Fruit fly (Drosophila melanogaster) whole organism, embryonic: Measurements from ENCODE around the gene RanGAP.

Experiments used
- Antp ChIP-seq: fragments of 200-800 bp; sonication (Bioruptor generic); optimal IDR thresholded peaks from 3 replicates; lab custom pipeline; 2016; ENCODE audit warnings: missing biosample characterization, missing genetic modification characterization
- CG10321 ChIP-seq: fragments of 200-800 bp; sonication (Bioruptor generic); IDR thresholded peaks from 2 replicates; pipeline ENCODE4 v1.3.6; 2022; ENCODE audit warnings: missing biosample characterization, missing genetic modification characterization
- CG10543 ChIP-seq: fragments of 200-800 bp; sonication (Bioruptor generic); optimal IDR thresholded peaks from 3 replicates; lab custom pipeline; 2017; ENCODE audit warnings: missing biosample characterization, mild to moderate bottlenecking, missing genetic modification characterization, moderate library complexity
- CG11456 ChIP-seq: fragments of 200-800 bp; sonication (Bioruptor generic); IDR thresholded peaks from 3 replicates; pipeline ENCODE4 v1.3.6; 2022; ENCODE audit warnings: missing biosample characterization, missing genetic modification characterization
- CG12104 ChIP-seq: fragments of 200-800 bp; sonication (Bioruptor generic); optimal IDR thresholded peaks from 3 replicates; lab custom pipeline; 2016; ENCODE audit warnings: missing biosample characterization, missing genetic modification characterization
- CG12942 ChIP-seq: fragments of 200-800 bp; sonication (Bioruptor generic); optimal IDR thresholded peaks from 3 replicates; lab custom pipeline; 2016; ENCODE audit warnings: missing biosample characterization, missing genetic modification characterization
- CG17361 ChIP-seq: fragments of 200-800 bp; sonication (Bioruptor generic); IDR thresholded peaks from 3 replicates; pipeline ENCODE4 v1.3.6; 2022; ENCODE audit warnings: missing biosample characterization, missing genetic modification characterization
- CG17829 ChIP-seq: fragments of 200-800 bp; optimal IDR thresholded peaks from 2 replicates; lab custom pipeline; 2019; ENCODE audit warnings: missing biosample characterization, mild to moderate bottlenecking, missing genetic modification characterization, moderate library complexity
- CG2120 ChIP-seq: fragments of 200-800 bp; sonication (Bioruptor generic); optimal IDR thresholded peaks from 3 replicates; lab custom pipeline; 2016; ENCODE audit warnings: missing biosample characterization, missing genetic modification characterization
- CG2202 ChIP-seq: fragments of 200-800 bp; sonication (Bioruptor generic); optimal IDR thresholded peaks from 2 replicates; lab custom pipeline; 2018; ENCODE audit warnings: missing biosample characterization, mild to moderate bottlenecking, missing genetic modification characterization
- CG2712 ChIP-seq: fragments of 200-800 bp; optimal IDR thresholded peaks from 3 replicates; lab custom pipeline; 2019; ENCODE audit warnings: missing biosample characterization, mild to moderate bottlenecking, missing genetic modification characterization, moderate library complexity
- CG2875 ChIP-seq: fragments of 200-800 bp; sonication (Bioruptor generic); optimal IDR thresholded peaks from 2 replicates; lab custom pipeline; 2017; ENCODE audit warnings: missing biosample characterization, mild to moderate bottlenecking, missing genetic modification characterization, missing genetic modification reagents
- CG3065 ChIP-seq: fragments of 200-800 bp; sonication (Bioruptor generic); optimal IDR thresholded peaks from 2 replicates; lab custom pipeline; 2016; ENCODE audit warnings: missing biosample characterization, missing genetic modification characterization
- CG3163 ChIP-seq: fragments of 200-800 bp; sonication (Bioruptor generic); optimal IDR thresholded peaks from 3 replicates; lab custom pipeline; 2016; ENCODE audit warnings: missing biosample characterization, missing genetic modification characterization
- CG32772 ChIP-seq: fragments of 200-800 bp; sonication (Bioruptor generic); IDR thresholded peaks from 2 replicates; pipeline ENCODE4 v1.3.6; 2022; ENCODE audit warnings: missing biosample characterization, missing genetic modification characterization
- CG43689 ChIP-seq: fragments of 200-800 bp; sonication (Bioruptor generic); IDR thresholded peaks from 2 replicates; pipeline ENCODE4 v1.3.6; 2022; ENCODE audit warnings: missing biosample characterization, missing genetic modification characterization
- CG6765 ChIP-seq: fragments of 200-800 bp; sonication (Bioruptor generic); optimal IDR thresholded peaks from 3 replicates; lab custom pipeline; 2017; ENCODE audit warnings: missing biosample characterization, mild to moderate bottlenecking, missing genetic modification characterization
- CG7357 ChIP-seq: fragments of 200-800 bp; sonication (Bioruptor generic); IDR thresholded peaks from 3 replicates; pipeline ENCODE4 v1.3.6; 2022; ENCODE audit warnings: missing biosample characterization, missing genetic modification characterization
- CG7786 ChIP-seq: fragments of 200-800 bp; sonication (Bioruptor generic); optimal IDR thresholded peaks from 2 replicates; lab custom pipeline; 2016; ENCODE audit warnings: missing biosample characterization, missing genetic modification characterization
- CG7963 ChIP-seq: fragments of 200-800 bp; sonication (Bioruptor generic); IDR thresholded peaks from 3 replicates; pipeline ENCODE4 v1.3.6; 2022; ENCODE audit warnings: missing biosample characterization, missing genetic modification characterization; ENCODE audit not compliant: partially characterized antibody
- CG8089 ChIP-seq: fragments of 200-800 bp; sonication (Bioruptor generic); optimal IDR thresholded peaks from 3 replicates; lab custom pipeline; 2016; ENCODE audit warnings: missing biosample characterization, missing genetic modification characterization
- CG8281 ChIP-seq: fragments of 200-800 bp; sonication (Bioruptor generic); optimal IDR thresholded peaks from 2 replicates; lab custom pipeline; 2018; ENCODE audit warnings: missing biosample characterization, mild to moderate bottlenecking, missing genetic modification characterization, moderate library complexity
- CG8944 ChIP-seq: fragments of 200-800 bp; sonication (Bioruptor generic); optimal IDR thresholded peaks from 3 replicates; lab custom pipeline; 2016; ENCODE audit warnings: missing biosample characterization, missing genetic modification characterization
- CG9437 ChIP-seq: fragments of 200-800 bp; sonication (Bioruptor generic); optimal IDR thresholded peaks from 2 replicates; lab custom pipeline; 2018; ENCODE audit warnings: missing biosample characterization, mild to moderate bottlenecking, missing genetic modification characterization
- CG9797 ChIP-seq: fragments of 200-800 bp; sonication (Bioruptor generic); optimal IDR thresholded peaks from 3 replicates; lab custom pipeline; 2018; ENCODE audit warnings: missing biosample characterization, mild to moderate bottlenecking, missing genetic modification characterization
- CG9817 ChIP-seq: fragments of 200-800 bp; sonication (Bioruptor generic); optimal IDR thresholded peaks from 2 replicates; lab custom pipeline; 2018; ENCODE audit warnings: missing biosample characterization, mild to moderate bottlenecking, missing genetic modification characterization, moderate library complexity
- Dref ChIP-seq: fragments of 200-800 bp; sonication (Bioruptor generic); IDR thresholded peaks from 2 replicates; pipeline ENCODE4 v1.3.6; 2022; ENCODE audit warnings: missing biosample characterization, missing genetic modification characterization
- H2.0 ChIP-seq: fragments of 200-800 bp; sonication (Bioruptor generic); IDR thresholded peaks from 2 replicates; pipeline ENCODE4 v1.3.6; 2022; ENCODE audit warnings: missing biosample characterization, missing genetic modification characterization
- Hmx ChIP-seq: fragments of 200-800 bp; sonication (Bioruptor generic); optimal IDR thresholded peaks from 2 replicates; lab custom pipeline; 2016; ENCODE audit warnings: missing biosample characterization, missing genetic modification characterization
- Mrtf ChIP-seq: fragments of 200-800 bp; sonication (Bioruptor generic); IDR thresholded peaks from 3 replicates; pipeline ENCODE4 v1.3.6; 2022; ENCODE audit warnings: missing biosample characterization, missing genetic modification characterization
- Myb ChIP-seq: fragments of 200-800 bp; sonication (Bioruptor generic); optimal IDR thresholded peaks from 2 replicates; lab custom pipeline; 2016; ENCODE audit warnings: missing biosample characterization, missing genetic modification characterization
- Optix ChIP-seq: fragments of 200-800 bp; sonication (Bioruptor generic); IDR thresholded peaks from 3 replicates; pipeline ENCODE4 v1.3.6; 2022; ENCODE audit warnings: missing biosample characterization, missing genetic modification characterization
- Pdp1 ChIP-seq, 2 experiments: fragments of 200-800 bp; sonication (Bioruptor generic); optimal IDR thresholded peaks; 3 replicates each; lab custom pipeline; 2016; ENCODE audit warnings: missing biosample characterization in 2 of 2, missing genetic modification characterization in 2 of 2, mild to moderate bottlenecking in 1 of 2, moderate library complexity in 1 of 2
- Ptx1 ChIP-seq: fragments of 200-800 bp; sonication (Bioruptor generic); IDR thresholded peaks from 2 replicates; pipeline ENCODE4 v1.3.6; 2022; ENCODE audit warnings: missing biosample characterization, missing genetic modification characterization
- Side ChIP-seq: fragments of 200-800 bp; sonication (Bioruptor generic); optimal IDR thresholded peaks from 2 replicates; lab custom pipeline; 2016; ENCODE audit warnings: missing biosample characterization, missing genetic modification characterization
- Sry-β ChIP-seq: fragments of 200-800 bp; sonication (Bioruptor generic); optimal IDR thresholded peaks from 2 replicates; lab custom pipeline; 2018; ENCODE audit warnings: missing biosample characterization, mild to moderate bottlenecking, missing genetic modification characterization, moderate library complexity
- Taf1 ChIP-seq: fragments of 200-800 bp; sonication (Bioruptor generic); IDR thresholded peaks from 2 replicates; pipeline ENCODE4 v1.3.6; 2022; ENCODE audit warnings: missing biosample characterization, missing genetic modification characterization
- Xrp1 ChIP-seq: fragments of 200-800 bp; sonication (Bioruptor generic); IDR thresholded peaks from 2 replicates; pipeline ENCODE4 v1.3.6; 2022; ENCODE audit warnings: missing biosample characterization, missing genetic modification characterization
- YL-1 ChIP-seq: fragments of 200-800 bp; sonication (Bioruptor generic); optimal IDR thresholded peaks from 3 replicates; lab custom pipeline; 2017; ENCODE audit warnings: missing biosample characterization, mild to moderate bottlenecking, missing genetic modification characterization
- ab ChIP-seq: fragments of 200-800 bp; sonication (Bioruptor generic); optimal IDR thresholded peaks from 2 replicates; lab custom pipeline; 2016; ENCODE audit warnings: missing biosample characterization, missing genetic modification characterization
- ac ChIP-seq: fragments of 200-800 bp; sonication (Bioruptor generic); optimal IDR thresholded peaks from 3 replicates; lab custom pipeline; 2017; ENCODE audit warnings: missing biosample characterization, mild to moderate bottlenecking, missing genetic modification characterization
- bbx ChIP-seq: fragments of 200-800 bp; sonication (Bioruptor generic); IDR thresholded peaks from 2 replicates; pipeline ENCODE4 v1.3.6; 2022; ENCODE audit warnings: missing biosample characterization, missing genetic modification characterization; ENCODE audit not compliant: partially characterized antibody
- bowl ChIP-seq: fragments of 200-800 bp; sonication (Bioruptor generic); IDR thresholded peaks from 2 replicates; pipeline ENCODE4 v1.3.6; 2022; ENCODE audit warnings: missing biosample characterization, missing genetic modification characterization
- fru ChIP-seq: fragments of >200 bp; optimal IDR thresholded peaks from 2 replicates; lab custom pipeline; 2017
- lbe ChIP-seq: fragments of 200-800 bp; sonication (Bioruptor generic); optimal IDR thresholded peaks from 2 replicates; lab custom pipeline; 2016; ENCODE audit warnings: missing biosample characterization, mild to moderate bottlenecking, missing genetic modification characterization
- maf-S ChIP-seq: fragments of 200-800 bp; sonication (Bioruptor generic); optimal IDR thresholded peaks from 2 replicates; lab custom pipeline; 2016; ENCODE audit warnings: missing biosample characterization, missing genetic modification characterization
- onecut ChIP-seq: fragments of 200-800 bp; sonication (Bioruptor generic); IDR thresholded peaks from 2 replicates; pipeline ENCODE4 v1.3.6; 2022; ENCODE audit warnings: missing biosample characterization, missing genetic modification characterization
- pho ChIP-seq: fragments of 200-800 bp; sonication (Bioruptor generic); optimal IDR thresholded peaks from 2 replicates; lab custom pipeline; 2016; ENCODE audit warnings: missing biosample characterization, missing genetic modification characterization
- slbo ChIP-seq: fragments of 200-800 bp; sonication (Bioruptor generic); IDR thresholded peaks from 2 replicates; pipeline ENCODE4 v1.3.6; 2022; ENCODE audit warnings: missing biosample characterization, missing genetic modification characterization
- twi ChIP-seq: fragments of 200-800 bp; optimal IDR thresholded peaks from 2 replicates; lab custom pipeline; 2019; ENCODE audit warnings: missing biosample characterization, mild to moderate bottlenecking, missing genetic modification characterization, moderate library complexity
- vfl ChIP-seq: fragments of 200-800 bp; sonication (Bioruptor generic); optimal IDR thresholded peaks from 2 replicates; lab custom pipeline; 2016; ENCODE audit warnings: missing biosample characterization, missing genetic modification characterization

RanGAP gene

DNA sequence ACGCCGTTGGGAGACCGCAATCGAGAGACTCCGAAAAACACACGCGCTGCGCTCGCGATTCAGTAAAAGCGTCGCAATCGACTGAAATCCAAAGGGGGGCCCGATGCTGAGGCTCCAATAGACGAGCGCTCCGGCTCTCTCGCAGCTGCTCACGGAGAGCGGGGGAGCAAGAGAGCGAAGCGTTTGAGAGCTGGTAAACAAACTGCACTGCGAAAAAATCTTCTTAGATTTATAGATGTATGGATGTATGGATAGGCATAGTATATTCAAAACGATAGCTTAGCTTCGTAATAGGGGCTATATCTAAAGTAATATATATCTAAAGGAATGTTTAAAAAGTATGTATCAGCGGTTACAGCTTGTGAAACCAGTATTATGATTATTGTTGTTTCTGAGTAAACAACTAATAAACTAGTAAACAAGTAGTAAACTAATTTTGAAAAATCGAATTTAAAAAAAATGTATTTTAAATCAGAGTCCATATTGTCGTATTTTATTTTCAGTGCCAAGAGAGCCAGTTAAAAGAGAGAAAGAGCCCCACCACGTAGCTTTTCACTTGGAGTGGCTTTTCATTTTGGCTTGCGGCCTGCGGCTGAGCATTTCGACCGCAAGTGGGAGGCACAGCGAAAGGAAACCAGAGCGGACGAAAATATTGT, 18.2 kb upstream of the RanGAP start, which contains the start of the genes Alp12 and CG13085 (continued):
- peak; percentile 82 for TF ChIP-seq lbe (GFP tag; lab: Kevin White, UChicago)
- TF ChIP-seq onecut: peak; percentile 90
- no peak for TF ChIP-seq Dref
- peak; percentile 95 for TF ChIP-seq twi (tag; lab: Kevin White, UChicago)
- TF ChIP-seq CG8281 (tag; lab: Kevin White, UChicago): peak; percentile 93
- TF ChIP-seq H2.0 (GFP tag; lab: Robert Waterston, UW): peak; percentile 95
- TF ChIP-seq CG11456 (GFP tag; lab: Robert Waterston, UW): peak; percentile 90
- peak; percentile 95 for TF ChIP-seq CG12942 (GFP tag; lab: Kevin White, UChicago)
- TF ChIP-seq fru (lab: Kevin White, UChicago): no peak
- peak; percentile 63 for TF ChIP-seq ab
- TF ChIP-seq CG10321 (GFP tag; lab: Robert Waterston, UW): peak; percentile 78; the same call in 1 of the 2 replicates
- TF ChIP-seq Pdp1 (GFP tag; optimal IDR thresholded peaks at IDR 0.05; lab: Kevin White, UChicago): peak; percentile 93 to 95
- peak; percentile 90 for TF ChIP-seq Taf1 (GFP tag; lab: Robert Waterston, UW)
- peak; percentile 98 for TF ChIP-seq CG17829
- TF ChIP-seq Antp (GFP tag; lab: Kevin White, UChicago): peak; percentile 90
- TF ChIP-seq Optix (GFP tag; lab: Robert Waterston, UW): peak; percentile 73; the same call in 2 of the 3 replicates
- TF ChIP-seq CG2712 (tag; lab: Kevin White, UChicago): peak; percentile 99
- peak; percentile 89 for TF ChIP-seq CG43689 (GFP tag; lab: Robert Waterston, UW)
- peak; percentile 98 for TF ChIP-seq YL-1
- peak; percentile 92 for TF ChIP-seq CG7357 (GFP tag; lab: Robert Waterston, UW)
- peak; percentile 81 for TF ChIP-seq CG3163 (GFP tag; lab: Kevin White, UChicago)
- peak; percentile 67 for TF ChIP-seq Sry-β
- peak; percentile 98 for TF ChIP-seq CG2120 (GFP tag; lab: Kevin White, UChicago)
- peak; percentile 91 for TF ChIP-seq maf-S (GFP tag; lab: Kevin White, UChicago)
- peak; percentile 97 for TF ChIP-seq Xrp1 (GFP tag; lab: Robert Waterston, UW)
- TF ChIP-seq CG9437 (GFP tag; lab: Kevin White, UChicago): peak; percentile 96
- TF ChIP-seq CG2875 (GFP tag; lab: Kevin White, UChicago): peak; percentile 98
- peak; percentile 97 for TF ChIP-seq CG9817
- peak; percentile 93 for TF ChIP-seq CG2202 (tag; lab: Kevin White, UChicago)
- peak; percentile 90 for TF ChIP-seq Hmx
- peak; percentile 94 for TF ChIP-seq Side (GFP tag; lab: Kevin White, UChicago)
- peak; percentile 92 for TF ChIP-seq vfl (GFP tag; lab: Kevin White, UChicago)
- peak; percentile 91 for TF ChIP-seq CG3065 (GFP tag; lab: Kevin White, UChicago)
- TF ChIP-seq slbo (GFP tag; lab: Robert Waterston, UW): peak; percentile 96
- peak; percentile 95 for TF ChIP-seq CG32772 (GFP tag; lab: Robert Waterston, UW)
- TF ChIP-seq CG7786 (GFP tag; lab: Kevin White, UChicago): peak; percentile 92
- TF ChIP-seq bowl: peak; percentile 86
- TF ChIP-seq Myb (GFP tag; lab: Kevin White, UChicago): peak; percentile 78
- TF ChIP-seq CG8089: peak; percentile 84
- TF ChIP-seq pho (GFP tag; lab: Kevin White, UChicago): peak; percentile 95
- TF ChIP-seq CG6765 (GFP tag; lab: Kevin White, UChicago): peak; percentile 99
- peak; percentile 94 for TF ChIP-seq Mrtf
- TF ChIP-seq Ptx1: peak; percentile 97
- TF ChIP-seq bbx (GFP tag; lab: Robert Waterston, UW): no peak
- TF ChIP-seq CG8944: peak; percentile 87
- no peak for TF ChIP-seq CG7963 (GFP tag; lab: Robert Waterston, UW)
- TF ChIP-seq CG12104 (GFP tag; lab: Kevin White, UChicago): peak; percentile 97
- TF ChIP-seq CG9797: peak; percentile 47
- peak; percentile 99 for TF ChIP-seq CG17361 (GFP tag; lab: Robert Waterston, UW)
- peak; percentile 73 for TF ChIP-seq ac (GFP tag; lab: Kevin White, UChicago)
- TF ChIP-seq CG10543: peak; percentile 100
